Fruit fly (Drosophila melanogaster) whole organism: ENCODE measurements around the gene CG7912.

ENCODE experiments used
- CG8478 ChIP-seq: fragments of >200 bp; optimal IDR thresholded peaks from 2 replicates; lab custom pipeline; 2018; ENCODE audit warnings: inconsistent platforms
- EcR ChIP-seq, 2 experiments: fragments of >200 bp; optimal IDR thresholded peaks; 2 replicates each; lab custom pipeline; 2017; ENCODE audit warnings: missing biosample characterization in 2 of 2, missing genetic modification characterization in 2 of 2, missing genetic modification reagents in 2 of 2
- pan ChIP-seq: fragments of >200 bp; optimal IDR thresholded peaks from 2 replicates; lab custom pipeline; 2017
- psq ChIP-seq: fragments of >200 bp; optimal IDR thresholded peaks from 2 replicates; lab custom pipeline; 2017
- usp ChIP-seq: fragments of >200 bp; optimal IDR thresholded peaks from 2 replicates; lab custom pipeline; 2017; ENCODE audit warnings: missing biosample characterization, missing genetic modification characterization, mixed read lengths

DNA sequence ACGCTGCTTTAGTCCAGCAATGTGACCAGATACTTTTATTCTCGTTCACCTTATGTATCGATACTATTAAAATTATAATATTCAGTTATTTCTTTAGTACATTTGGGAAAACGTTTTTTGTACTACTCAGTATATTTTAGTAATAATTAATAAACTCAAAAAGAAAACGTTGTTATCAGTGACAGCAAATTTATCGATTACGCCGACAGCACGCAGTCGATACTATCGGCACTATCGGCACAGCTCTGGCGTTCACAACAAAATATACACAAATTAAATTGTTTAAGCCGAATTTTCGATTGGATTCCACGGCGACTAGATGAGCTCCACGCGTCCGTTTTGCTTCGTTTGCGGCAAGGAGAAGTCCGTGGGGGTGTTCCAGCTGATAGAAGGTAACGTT is 30.5 kb upstream of the CG7912 start, which contains the start of the genes janA, Sry-alpha and Sry-beta:
- TF ChIP-seq EcR (GFP tag; optimal IDR thresholded peaks at IDR 0.05; lab: Kevin White, UChicago) = no peak
- TF ChIP-seq psq (lab: Kevin White, UChicago) = no peak
- no peak for TF ChIP-seq pan
- no peak for TF ChIP-seq CG8478 (lab: Kevin White, UChicago)
- no peak for TF ChIP-seq usp
